Fruit fly (Drosophila melanogaster): Measurements from ENCODE around the gene Polr3C.

DNA sequence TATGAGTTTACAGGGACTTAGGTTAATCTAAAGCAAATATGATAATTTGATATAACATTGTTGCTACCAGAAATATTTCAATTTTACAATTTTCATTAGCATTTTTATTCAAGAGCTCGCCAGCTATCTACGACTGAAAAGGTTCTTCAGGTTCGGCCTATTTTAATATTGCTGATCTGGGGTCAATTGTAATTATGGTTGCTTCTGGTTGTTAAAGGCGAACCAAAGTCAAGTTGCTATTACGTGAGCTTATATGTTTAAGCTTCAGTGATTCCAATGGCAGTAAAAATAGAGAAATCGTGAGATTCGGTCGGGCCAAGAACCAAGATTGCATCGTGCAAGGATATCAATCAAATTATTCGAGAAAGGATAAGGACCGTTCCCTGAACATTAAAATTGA, 24.3 kb upstream of the Polr3C start, which contains the start of gene Desat2:
- no peak for TF ChIP-seq Pif1B (GFP tag; optimal IDR thresholded peaks at IDR 0.05)
- no peak for TF ChIP-seq CG8301 (tag; optimal IDR thresholded peaks at IDR 0.05)
- no peak for TF ChIP-seq CG10348 (GFP tag; IDR thresholded peaks at IDR 0.05)
- no peak for TF ChIP-seq CG8159 (tag; optimal IDR thresholded peaks at IDR 0.05)

Data from whole organism, pupa.